Worm (Caenorhabditis elegans) whole organism, L2 larva: Measurements from ENCODE around the gene spp-30.

Experiments
- C34F6.9 ChIP-seq: fragments of 150-350 bp; optimal IDR thresholded peaks from 2 replicates; lab custom pipeline; 2014; ENCODE audit warnings: missing biosample characterization, missing genetic modification characterization
- F13H6.1 ChIP-seq: sonication (generic microtip); optimal IDR thresholded peaks from 2 replicates; lab custom pipeline; 2016; ENCODE audit warnings: missing genetic modification characterization, missing compliant biosample characterization
- R02D3.7 ChIP-seq: fragments of 150-350 bp; optimal IDR thresholded peaks from 2 replicates; lab custom pipeline; 2014; ENCODE audit warnings: missing biosample characterization, missing genetic modification characterization
- Y55F3AM.14 ChIP-seq: fragments of 200-800 bp; sonication (Bioruptor generic); optimal IDR thresholded peaks from 2 replicates; lab custom pipeline; 2018; ENCODE audit warnings: mild to moderate bottlenecking, missing genetic modification characterization, missing compliant biosample characterization
- ZK546.5 ChIP-seq: sonication (generic microtip); optimal IDR thresholded peaks from 2 replicates; lab custom pipeline; 2017; ENCODE audit warnings: missing biosample characterization, missing genetic modification characterization
- alr-1 ChIP-seq: fragments of 150-350 bp; optimal IDR thresholded peaks from 2 replicates; lab custom pipeline; 2014; ENCODE audit warnings: missing biosample characterization, missing genetic modification characterization
- ama-1 ChIP-seq: fragments of 150-350 bp; optimal IDR thresholded peaks from 2 replicates; lab custom pipeline; 2018; ENCODE audit warnings: inconsistent platforms
- blmp-1 ChIP-seq: sonication (generic microtip); optimal IDR thresholded peaks from 2 replicates; lab custom pipeline; 2017; ENCODE audit warnings: missing genetic modification characterization, mild to moderate bottlenecking, missing compliant biosample characterization, antibody characterized with exemption, moderate library complexity; ENCODE audit not compliant: insufficient read depth
- ceh-16 ChIP-seq: fragments of 150-350 bp; optimal IDR thresholded peaks from 2 replicates; lab custom pipeline; 2014; ENCODE audit warnings: missing biosample characterization, missing genetic modification characterization
- ceh-82 ChIP-seq: fragments of 150-350 bp; optimal IDR thresholded peaks from 2 replicates; lab custom pipeline; 2014; ENCODE audit warnings: missing biosample characterization, missing genetic modification characterization
- elt-1 ChIP-seq: fragments of 150-350 bp; optimal IDR thresholded peaks from 2 replicates; lab custom pipeline; 2014; ENCODE audit warnings: missing biosample characterization, missing genetic modification characterization
- elt-3 ChIP-seq: sonication (generic microtip); optimal IDR thresholded peaks from 2 replicates; lab custom pipeline; 2017; ENCODE audit warnings: missing biosample characterization, missing genetic modification characterization
- gmeb-1 ChIP-seq: fragments of 150-350 bp; optimal IDR thresholded peaks from 2 replicates; lab custom pipeline; 2014; ENCODE audit warnings: missing biosample characterization, missing genetic modification characterization
- lin-11 ChIP-seq: fragments of 150-350 bp; sonication (generic microtip); optimal IDR thresholded peaks from 2 replicates; lab custom pipeline; 2014; ENCODE audit warnings: missing biosample characterization, missing genetic modification characterization, inconsistent platforms, mixed read lengths
- lin-39 ChIP-seq: fragments of 150-350 bp; optimal IDR thresholded peaks from 2 replicates; lab custom pipeline; 2014; ENCODE audit warnings: missing biosample characterization, missing genetic modification reagents, missing genetic modification characterization
- lsy-2 ChIP-seq, 2 experiments: fragments of 150-350 bp in 1 of 2; sonication (generic microtip) in 1 of 2; optimal IDR thresholded peaks; 2 replicates each; lab custom pipeline; 2014 to 2017; ENCODE audit warnings: missing biosample characterization in 2 of 2, missing genetic modification characterization in 2 of 2
- mab-5 ChIP-seq: fragments of 150-350 bp; optimal IDR thresholded peaks from 2 replicates; lab custom pipeline; 2014; ENCODE audit warnings: missing biosample characterization, missing genetic modification characterization
- mbf-1 ChIP-seq: sonication (generic microtip); optimal IDR thresholded peaks from 2 replicates; lab custom pipeline; 2017; ENCODE audit warnings: missing biosample characterization, missing genetic modification characterization
- mdl-1 ChIP-seq, 2 experiments: fragments of 150-350 bp in 1 of 2; sonication (generic microtip) in 1 of 2; optimal IDR thresholded peaks; 2 replicates each; lab custom pipeline; 2017; ENCODE audit warnings: missing biosample characterization in 2 of 2, missing genetic modification characterization in 2 of 2
- nhr-10 ChIP-seq: sonication (generic microtip); optimal IDR thresholded peaks from 2 replicates; lab custom pipeline; 2017; ENCODE audit warnings: missing biosample characterization, missing genetic modification characterization
- nhr-12 ChIP-seq: fragments of 150-350 bp; optimal IDR thresholded peaks from 2 replicates; lab custom pipeline; 2014; ENCODE audit warnings: missing biosample characterization, missing genetic modification characterization
- nhr-129 ChIP-seq: fragments of 150-350 bp; optimal IDR thresholded peaks from 2 replicates; lab custom pipeline; 2014; ENCODE audit warnings: missing biosample characterization, missing genetic modification characterization
- nhr-21 ChIP-seq: fragments of 150-350 bp; optimal IDR thresholded peaks from 2 replicates; lab custom pipeline; 2014; ENCODE audit warnings: missing biosample characterization, missing genetic modification characterization
- nhr-23 ChIP-seq: fragments of 150-350 bp; optimal IDR thresholded peaks from 2 replicates; lab custom pipeline; 2014; ENCODE audit warnings: missing biosample characterization, missing genetic modification reagents, missing genetic modification characterization
- nhr-237 ChIP-seq: fragments of 150-350 bp; optimal IDR thresholded peaks from 2 replicates; lab custom pipeline; 2014; ENCODE audit warnings: missing biosample characterization, missing genetic modification characterization
- nhr-25 ChIP-seq: fragments of 150-350 bp; sonication (generic microtip); optimal IDR thresholded peaks from 3 replicates; lab custom pipeline; 2014; ENCODE audit warnings: missing biosample characterization, missing genetic modification characterization
- nhr-6 ChIP-seq: fragments of 150-350 bp; optimal IDR thresholded peaks from 2 replicates; lab custom pipeline; 2014; ENCODE audit warnings: missing biosample characterization, missing genetic modification characterization
- peb-1 ChIP-seq: fragments of 150-350 bp; optimal IDR thresholded peaks from 2 replicates; lab custom pipeline; 2014; ENCODE audit warnings: missing biosample characterization, missing genetic modification characterization
- sem-4 ChIP-seq: fragments of 150-350 bp; optimal IDR thresholded peaks from 2 replicates; lab custom pipeline; 2014; ENCODE audit warnings: missing biosample characterization, missing genetic modification reagents, missing genetic modification characterization
- skn-1 ChIP-seq: sonication (generic microtip); optimal IDR thresholded peaks from 2 replicates; lab custom pipeline; 2017; ENCODE audit warnings: missing biosample characterization, missing genetic modification characterization
- sma-9 ChIP-seq, 2 experiments: fragments of 150-350 bp in 1 of 2; sonication (generic microtip) in 1 of 2; optimal IDR thresholded peaks; 2 replicates each; lab custom pipeline; 2014 to 2016; ENCODE audit warnings: missing genetic modification characterization in 2 of 2, mild to moderate bottlenecking in 1 of 2, missing biosample characterization in 1 of 2, missing compliant biosample characterization in 1 of 2, missing genetic modification reagents in 1 of 2, moderate library complexity in 1 of 2
- unc-39 ChIP-seq: fragments of 150-350 bp; optimal IDR thresholded peaks from 2 replicates; lab custom pipeline; 2014; ENCODE audit warnings: missing biosample characterization, missing genetic modification characterization
- unc-55 ChIP-seq: fragments of 150-350 bp; sonication (generic microtip); optimal IDR thresholded peaks from 3 replicates; lab custom pipeline; 2014; ENCODE audit warnings: missing biosample characterization, missing genetic modification reagents, missing genetic modification characterization
- unc-62 ChIP-seq: fragments of 150-350 bp; optimal IDR thresholded peaks from 2 replicates; lab custom pipeline; 2014; ENCODE audit warnings: missing biosample characterization, missing genetic modification reagents, missing genetic modification characterization
- zag-1 ChIP-seq: fragments of 150-350 bp; optimal IDR thresholded peaks from 2 replicates; lab custom pipeline; 2014; ENCODE audit warnings: missing biosample characterization, missing genetic modification characterization
- ztf-1 ChIP-seq: fragments of 200-800 bp; sonication (Bioruptor generic); conservative IDR thresholded peaks from 2 replicates; pipeline ENCODE4 v1.3.6; 2022; ENCODE audit warnings: missing genetic modification characterization, missing compliant biosample characterization
- ztf-11 ChIP-seq: sonication (generic microtip); optimal IDR thresholded peaks from 2 replicates; lab custom pipeline; 2017; ENCODE audit warnings: missing biosample characterization, missing genetic modification characterization
- ztf-4 ChIP-seq: fragments of 150-350 bp; optimal IDR thresholded peaks from 2 replicates; lab custom pipeline; 2014; ENCODE audit warnings: missing biosample characterization, missing genetic modification characterization

The spp-30 gene

ce11 chrX:11600488-11601106 is 27.9 kb downstream of the spp-30 start:
- TF ChIP-seq mbf-1 (tag; lab: Kevin White, UChicago), result no peak
- no peak for TF ChIP-seq F13H6.1 (tag; lab: Kevin White, UChicago)
- TF ChIP-seq unc-39, result no peak
- no peak for TF ChIP-seq sem-4 (tag; lab: Kevin White, UChicago)
- no peak for TF ChIP-seq peb-1 (tag; lab: Kevin White, UChicago)
- no peak for TF ChIP-seq unc-55 (GFP tag; lab: Kevin White, UChicago)
- no peak for TF ChIP-seq elt-1 (tag; lab: Kevin White, UChicago)
- no peak for TF ChIP-seq ZK546.5 (tag; lab: Kevin White, UChicago)
- TF ChIP-seq gmeb-1, result no peak
- no peak for TF ChIP-seq ztf-1 (GFP tag; lab: Robert Waterston, UW)

ce11 chrX:11598839-11599238 is 29.6 kb downstream of the spp-30 start:
- TF ChIP-seq ztf-1 (GFP tag; lab: Robert Waterston, UW) (no peak), F13H6.1 (tag; lab: Kevin White, UChicago) (no peak), nhr-25 (tag; lab: Kevin White, UChicago) (no peak), nhr-129 (no peak), nhr-23 (tag; lab: Kevin White, UChicago) (no peak), alr-1 (no peak), elt-3 (tag; lab: Kevin White, UChicago) (no peak), ceh-16 (tag; lab: Kevin White, UChicago) (no peak), lsy-2 (tag; optimal IDR thresholded peaks at IDR 0.05; lab: Kevin White, UChicago) (no peak), C34F6.9 (tag; lab: Kevin White, UChicago) (no peak), gmeb-1 (no peak), mbf-1 (tag; lab: Kevin White, UChicago) (no peak), ama-1 (lab: Kevin White, UChicago) (no peak), lin-11 (no peak)
- TF ChIP-seq, all 48 proteins: peak for 0

ce11 chrX:11596876-11597275 is 31.6 kb downstream of the spp-30 start:
- no peak for TF ChIP-seq ztf-1 (GFP tag; lab: Robert Waterston, UW)
- TF ChIP-seq nhr-237, result no peak
- TF ChIP-seq nhr-23 (tag; lab: Kevin White, UChicago), result no peak
- no peak for TF ChIP-seq elt-1 (tag; lab: Kevin White, UChicago)
- TF ChIP-seq nhr-10 (tag; lab: Kevin White, UChicago), result no peak
- no peak for TF ChIP-seq mab-5 (tag; lab: Kevin White, UChicago)
- no peak for TF ChIP-seq elt-3 (tag; lab: Kevin White, UChicago)
- no peak for TF ChIP-seq nhr-12
- no peak for TF ChIP-seq sem-4 (tag; lab: Kevin White, UChicago)
- TF ChIP-seq ztf-11 (tag; lab: Kevin White, UChicago), result no peak
- TF ChIP-seq skn-1 (tag; lab: Kevin White, UChicago), result no peak
- no peak for TF ChIP-seq nhr-6 (tag; lab: Kevin White, UChicago)
- no peak for TF ChIP-seq blmp-1 (tag; lab: Kevin White, UChicago)
- TF ChIP-seq ztf-4, result no peak
- no peak for TF ChIP-seq nhr-21
- no peak for TF ChIP-seq peb-1 (tag; lab: Kevin White, UChicago)
- TF ChIP-seq F13H6.1 (tag; lab: Kevin White, UChicago), result no peak
- no peak for TF ChIP-seq Y55F3AM.14 (GFP tag; lab: Kevin White, UChicago)
- TF ChIP-seq ZK546.5 (tag; lab: Kevin White, UChicago), result no peak
- TF ChIP-seq mdl-1 (tag; optimal IDR thresholded peaks at IDR 0.05; lab: Kevin White, UChicago), result no peak

- TF ChIP-seq sma-9 (GFP tag; optimal IDR thresholded peaks at IDR 0.05; lab: Kevin White, UChicago), result no peak
- TF ChIP-seq sma-9 (tag; optimal IDR thresholded peaks at IDR 0.05; lab: Kevin White, UChicago), result no peak
- TF ChIP-seq nhr-237, result no peak
- no peak for TF ChIP-seq lin-11
- no peak for TF ChIP-seq nhr-21
- no peak for TF ChIP-seq ztf-11 (tag; lab: Kevin White, UChicago)
- TF ChIP-seq R02D3.7, result no peak
- no peak for TF ChIP-seq ceh-82 (tag; lab: Kevin White, UChicago)
- TF ChIP-seq lin-39, result no peak
- no peak for TF ChIP-seq unc-62
- TF ChIP-seq zag-1 (tag; lab: Kevin White, UChicago), result no peak
- no peak for TF ChIP-seq unc-55 (GFP tag; lab: Kevin White, UChicago)
Observed at ce11 chrX:11592539-11592938, 35.9 kb downstream of the spp-30 start.
